Worm (Caenorhabditis elegans) whole organism, L4 larva: ENCODE measurements around the gene C05A9.2.

ENCODE experiments used
- D1046.2 ChIP-seq: fragments of 200-800 bp; sonication (Bioruptor generic); IDR thresholded peaks from 2 replicates; pipeline ENCODE4 v1.3.6; 2022; ENCODE audit warnings: missing genetic modification characterization, missing compliant biosample characterization
- F10B5.3 ChIP-seq: sonication (generic microtip); optimal IDR thresholded peaks from 2 replicates; lab custom pipeline; 2016; ENCODE audit warnings: mild to moderate bottlenecking, missing genetic modification characterization, missing compliant biosample characterization
- F44E2.7 ChIP-seq: fragments of 200-800 bp; sonication (Bioruptor generic); IDR thresholded peaks from 2 replicates; pipeline ENCODE4 v2.1.2; 2022; ENCODE audit warnings: missing genetic modification characterization, missing compliant biosample characterization
- T26A8.4 ChIP-seq: fragments of 200-800 bp; sonication (Bioruptor generic); IDR thresholded peaks from 2 replicates; pipeline ENCODE4 v1.3.6; 2022; ENCODE audit warnings: missing genetic modification characterization, missing compliant biosample characterization
- Y5F2A.4 ChIP-seq: fragments of 200-800 bp; sonication (Bioruptor generic); optimal IDR thresholded peaks from 2 replicates; lab custom pipeline; 2018; ENCODE audit warnings: mild to moderate bottlenecking, missing genetic modification characterization, missing compliant biosample characterization
- Y75B8A.6 ChIP-seq: fragments of 200-800 bp; sonication (Bioruptor generic); IDR thresholded peaks from 2 replicates; pipeline ENCODE4 v1.3.6; 2022; ENCODE audit warnings: missing genetic modification reagents, missing genetic modification characterization, missing compliant biosample characterization
- ceh-20 ChIP-seq: fragments of 200-800 bp; sonication (Bioruptor generic); IDR thresholded peaks from 2 replicates; pipeline ENCODE4 v1.3.6; 2022; ENCODE audit warnings: missing genetic modification reagents, missing genetic modification characterization, missing compliant biosample characterization
- ceh-44 ChIP-seq: fragments of 200-800 bp; sonication (Bioruptor generic); IDR thresholded peaks from 2 replicates; pipeline ENCODE4 v1.3.6; 2022; ENCODE audit warnings: missing genetic modification reagents, missing genetic modification characterization, missing compliant biosample characterization
- ceh-82 ChIP-seq: sonication (generic microtip); optimal IDR thresholded peaks from 2 replicates; lab custom pipeline; 2017; ENCODE audit warnings: missing biosample characterization, missing genetic modification characterization
- ces-1 ChIP-seq: fragments of 150-350 bp; sonication (generic microtip); optimal IDR thresholded peaks from 4 replicates; lab custom pipeline; 2014; ENCODE audit warnings: missing biosample characterization, missing genetic modification reagents, missing genetic modification characterization
- cey-2 ChIP-seq: sonication (generic microtip); optimal IDR thresholded peaks from 3 replicates; lab custom pipeline; 2017; ENCODE audit warnings: missing genetic modification characterization, mild to moderate bottlenecking, missing compliant biosample characterization, antibody characterized with exemption, borderline replicate concordance; ENCODE audit not compliant: insufficient read depth
- daf-19 ChIP-seq: fragments of 200-800 bp; sonication (Bioruptor generic); conservative IDR thresholded peaks from 2 replicates; pipeline ENCODE4 v1.3.6; 2022; ENCODE audit warnings: missing genetic modification characterization, missing compliant biosample characterization
- dmd-9 ChIP-seq: fragments of 200-800 bp; sonication (Bioruptor generic); IDR thresholded peaks from 2 replicates; pipeline ENCODE4 v1.3.6; 2022; ENCODE audit warnings: missing genetic modification reagents, missing genetic modification characterization, missing compliant biosample characterization
- duxl-1 ChIP-seq: sonication (generic microtip); optimal IDR thresholded peaks from 2 replicates; lab custom pipeline; 2016; ENCODE audit warnings: mild to moderate bottlenecking, missing genetic modification characterization, moderate library complexity, missing compliant biosample characterization; ENCODE audit not compliant: poor library complexity
- egl-27 ChIP-seq: sonication (generic microtip); optimal IDR thresholded peaks from 3 replicates; lab custom pipeline; 2017; ENCODE audit warnings: missing biosample characterization, missing genetic modification reagents, missing genetic modification characterization
- egl-43 ChIP-seq: fragments of 200-800 bp; sonication (Bioruptor generic); IDR thresholded peaks from 2 replicates; pipeline ENCODE4 v1.3.6; 2022; ENCODE audit warnings: missing genetic modification reagents, missing genetic modification characterization, missing compliant biosample characterization
- gei-8 ChIP-seq: fragments of 200-800 bp; sonication (Bioruptor generic); optimal IDR thresholded peaks from 2 replicates; lab custom pipeline; 2018; ENCODE audit warnings: mild to moderate bottlenecking, missing genetic modification characterization, missing compliant biosample characterization
- hif-1 ChIP-seq, 2 experiments: sonication (generic microtip); optimal IDR thresholded peaks; 2 replicates each; lab custom pipeline; 2016 to 2017; ENCODE audit warnings: missing compliant biosample characterization in 2 of 2, missing genetic modification characterization in 2 of 2, missing genetic modification reagents in 2 of 2, missing genotype in 2 of 2, mild to moderate bottlenecking in 1 of 2
- hmg-1.1 ChIP-seq: fragments of 200-800 bp; sonication (Bioruptor generic); IDR thresholded peaks from 2 replicates; pipeline ENCODE4 v1.3.6; 2022; ENCODE audit warnings: missing genetic modification reagents, missing genetic modification characterization, missing compliant biosample characterization
- lim-7 ChIP-seq: fragments of 200-800 bp; sonication (Bioruptor generic); IDR thresholded peaks from 2 replicates; pipeline ENCODE4 v1.3.6; 2022; ENCODE audit warnings: missing genetic modification characterization, missing compliant biosample characterization
- lin-15B ChIP-seq: fragments of 150-350 bp; sonication (generic microtip); optimal IDR thresholded peaks from 3 replicates; lab custom pipeline; 2014; ENCODE audit warnings: missing biosample characterization, missing genetic modification characterization
- lin-39 ChIP-seq: fragments of 150-350 bp; optimal IDR thresholded peaks from 2 replicates; lab custom pipeline; 2014; ENCODE audit warnings: missing biosample characterization, missing genetic modification reagents, missing genetic modification characterization
- mdl-1 ChIP-seq, 2 experiments: fragments of 150-350 bp in 1 of 2; sonication (generic microtip) in 1 of 2; optimal IDR thresholded peaks; 2 replicates each; lab custom pipeline; 2014 to 2017; ENCODE audit warnings: missing biosample characterization in 2 of 2, missing genetic modification characterization in 2 of 2
- mxl-2 ChIP-seq: fragments of 200-800 bp; sonication (Bioruptor generic); conservative IDR thresholded peaks from 2 replicates; pipeline ENCODE4 v1.3.6; 2022; ENCODE audit warnings: missing genetic modification reagents, missing genetic modification characterization, missing compliant biosample characterization
- mxl-3 ChIP-seq: fragments of 200-800 bp; sonication (Bioruptor generic); optimal IDR thresholded peaks from 2 replicates; lab custom pipeline; 2018; ENCODE audit warnings: mild to moderate bottlenecking, missing genetic modification characterization, missing compliant biosample characterization
- nhr-102 ChIP-seq: sonication (generic microtip); optimal IDR thresholded peaks from 2 replicates; lab custom pipeline; 2016; ENCODE audit warnings: mild to moderate bottlenecking, missing genetic modification characterization, moderate library complexity, missing compliant biosample characterization
- nhr-237 ChIP-seq: sonication (generic microtip); optimal IDR thresholded peaks from 2 replicates; lab custom pipeline; 2017; ENCODE audit warnings: missing biosample characterization, missing genetic modification characterization
- nhr-41 ChIP-seq: fragments of 200-800 bp; sonication (Bioruptor generic); IDR thresholded peaks from 2 replicates; pipeline ENCODE4 v1.3.6; 2022; ENCODE audit warnings: missing genetic modification reagents, missing genetic modification characterization, missing compliant biosample characterization
- nhr-77 ChIP-seq: fragments of 150-350 bp; optimal IDR thresholded peaks from 2 replicates; lab custom pipeline; 2014; ENCODE audit warnings: missing biosample characterization, missing genetic modification characterization
- snpc-1.2 ChIP-seq: fragments of 200-800 bp; sonication (Bioruptor generic); IDR thresholded peaks from 2 replicates; pipeline ENCODE4 v1.3.6; 2022; ENCODE audit warnings: missing genetic modification reagents, missing genetic modification characterization, missing compliant biosample characterization
- snpc-4 ChIP-seq: fragments of 150-350 bp; optimal IDR thresholded peaks from 2 replicates; lab custom pipeline; 2014; ENCODE audit warnings: missing biosample characterization, missing genetic modification characterization
- spr-3 ChIP-seq: fragments of 200-800 bp; sonication (Bioruptor generic); optimal IDR thresholded peaks from 2 replicates; lab custom pipeline; 2018; ENCODE audit warnings: mild to moderate bottlenecking, missing genetic modification characterization, missing compliant biosample characterization
- tra-1 ChIP-seq: fragments of 200-800 bp; sonication (Bioruptor generic); IDR thresholded peaks from 2 replicates; pipeline ENCODE4 v1.3.6; 2022; ENCODE audit warnings: missing genetic modification reagents, missing genetic modification characterization, missing compliant biosample characterization
- unc-62 ChIP-seq, 3 experiments: fragments of 150-350 bp in 1 of 3; sonication (generic microtip); optimal IDR thresholded peaks in 2 of 3; peaks in 1 of 3; 1 replicate in 1 of 3; 2 replicates in 2 of 3; lab custom pipeline; 2014 to 2017; ENCODE audit warnings: missing biosample characterization in 3 of 3, missing genetic modification characterization in 3 of 3, missing genetic modification reagents in 3 of 3, missing genotype in 1 of 3
- zip-2 ChIP-seq: fragments of 150-350 bp; optimal IDR thresholded peaks from 2 replicates; lab custom pipeline; 2014; ENCODE audit warnings: missing biosample characterization, missing genetic modification characterization

C05A9.2 gene

ce11 chrX:10846898-10847297, 2.4 kb upstream of the C05A9.2 start:
- TF ChIP-seq hif-1 (tag; optimal IDR thresholded peaks at IDR 0.05; lab: Kevin White, UChicago) (no peak), unc-62 (GFP tag; optimal IDR thresholded peaks at IDR 0.05 in 1 of 2; lab: Kevin White, UChicago) (peak in 1 of 2 experiments; percentile 86), unc-62 (tag; optimal IDR thresholded peaks at IDR 0.05; lab: Kevin White, UChicago) (no peak)

- TF ChIP-seq F44E2.7 (GFP tag; lab: Robert Waterston, UW) (no peak), Y75B8A.6 (GFP tag; lab: Robert Waterston, UW) (no peak), tra-1 (GFP tag; lab: Robert Waterston, UW) (no peak)
Observed at ce11 chrX:10844137-10844536, 337 bp downstream of the C05A9.2 start.

- TF ChIP-seq lin-15B (tag; lab: Kevin White, UChicago) (no peak), egl-43 (GFP tag; lab: Robert Waterston, UW) (no peak), duxl-1 (tag; lab: Kevin White, UChicago) (no peak), F10B5.3 (no peak), nhr-41 (GFP tag; lab: Robert Waterston, UW) (no peak), snpc-4 (tag; lab: Kevin White, UChicago) (no peak), ceh-44 (GFP tag; lab: Robert Waterston, UW) (no peak), dmd-9 (GFP tag; lab: Robert Waterston, UW) (no peak), mxl-3 (GFP tag; lab: Kevin White, UChicago) (no peak), lim-7 (GFP tag; lab: Robert Waterston, UW) (no peak), daf-19 (GFP tag; lab: Robert Waterston, UW) (no peak), mdl-1 (tag; optimal IDR thresholded peaks at IDR 0.05; lab: Kevin White, UChicago) (no peak), nhr-102 (no peak), hmg-1.1 (GFP tag; lab: Robert Waterston, UW) (no peak), D1046.2 (GFP tag; lab: Robert Waterston, UW) (no peak), unc-62 (GFP tag; optimal IDR thresholded peaks at IDR 0.05 in 1 of 2; lab: Kevin White, UChicago) (no peak), unc-62 (tag; optimal IDR thresholded peaks at IDR 0.05; lab: Kevin White, UChicago) (no peak), nhr-77 (tag; lab: Kevin White, UChicago) (no peak), ces-1 (GFP tag; lab: Kevin White, UChicago) (no peak), T26A8.4 (GFP tag; lab: Robert Waterston, UW) (no peak)
Observed at ce11 chrX:10838550-10838949, 5.9 kb downstream of the C05A9.2 start, which contains the start of gene plc-1. Gene plc-1 (minus strand): TSS chrX:10838650.

- no peak for TF ChIP-seq lin-15B (tag; lab: Kevin White, UChicago)
- no peak for TF ChIP-seq cey-2 (tag; lab: Kevin White, UChicago)
- no peak for TF ChIP-seq snpc-1.2
- no peak for TF ChIP-seq egl-27
- no peak for TF ChIP-seq lin-39 (tag; lab: Kevin White, UChicago)
- no peak for TF ChIP-seq egl-43 (GFP tag; lab: Robert Waterston, UW)
- no peak for TF ChIP-seq spr-3 (GFP tag; lab: Kevin White, UChicago)
Observed at ce11 chrX:10837609-10838008, 6.9 kb downstream of the C05A9.2 start.

- no peak for TF ChIP-seq ceh-82
- no peak for TF ChIP-seq Y5F2A.4 (GFP tag; lab: Kevin White, UChicago)
- no peak for TF ChIP-seq gei-8 (GFP tag; lab: Kevin White, UChicago)
- TF ChIP-seq mxl-3 (GFP tag; lab: Kevin White, UChicago): no peak
- TF ChIP-seq mxl-2: no peak
- TF ChIP-seq zip-2 (tag; lab: Kevin White, UChicago): no peak
- TF ChIP-seq nhr-237 (tag; lab: Kevin White, UChicago): no peak
- TF ChIP-seq ceh-20 (GFP tag; lab: Robert Waterston, UW): no peak
Observed at ce11 chrX:10834568-10834967, 9.9 kb downstream of the C05A9.2 start.
